Worm (Caenorhabditis elegans) whole organism, young adult: ENCODE results near the gene srr-10.
A peak's percentile ranks its signal among the peaks of the same experiment; 100 is the strongest.

Source experiments
- F10E7.11 ChIP-seq: sonication (generic microtip); optimal IDR thresholded peaks from 2 replicates; lab custom pipeline; 2017; ENCODE audit warnings: mild to moderate bottlenecking, missing genetic modification characterization, moderate library complexity, missing compliant biosample characterization
- F33H1.4 ChIP-seq: fragments of 200-800 bp; sonication (Bioruptor generic); IDR thresholded peaks from 2 replicates; pipeline ENCODE4 v1.3.6; 2022; ENCODE audit warnings: missing genetic modification reagents, missing genetic modification characterization, missing compliant biosample characterization
- F39B2.1 ChIP-seq: fragments of 200-800 bp; sonication (Bioruptor generic); IDR thresholded peaks from 2 replicates; pipeline ENCODE4 v1.3.6; 2022; ENCODE audit warnings: missing genetic modification reagents, missing genetic modification characterization, missing compliant biosample characterization
- F49E8.2 ChIP-seq: sonication (generic microtip); optimal IDR thresholded peaks from 3 replicates; lab custom pipeline; 2017; ENCODE audit warnings: missing genetic modification characterization, mild to moderate bottlenecking, missing compliant biosample characterization, antibody characterized with exemption, moderate library complexity; ENCODE audit not compliant: insufficient read depth
- F55B11.4 ChIP-seq: sonication (generic microtip); optimal IDR thresholded peaks from 2 replicates; lab custom pipeline; 2016; ENCODE audit warnings: missing compliant biosample characterization, missing genetic modification characterization, borderline replicate concordance; ENCODE audit not compliant: insufficient read depth
- F57A8.1 ChIP-seq: fragments of 200-800 bp; sonication (Bioruptor generic); optimal IDR thresholded peaks from 2 replicates; lab custom pipeline; 2018; ENCODE audit warnings: mild to moderate bottlenecking, missing genetic modification characterization, moderate library complexity, missing compliant biosample characterization
- K11D2.4 ChIP-seq: fragments of 200-800 bp; sonication (Bioruptor generic); IDR thresholded peaks from 2 replicates; pipeline ENCODE4 v1.3.6; 2022; ENCODE audit warnings: missing genetic modification reagents, missing genetic modification characterization, missing compliant biosample characterization
- T26A5.8 ChIP-seq: sonication (generic microtip); optimal IDR thresholded peaks from 2 replicates; lab custom pipeline; 2016; ENCODE audit warnings: missing genetic modification characterization, missing compliant biosample characterization
- Y56A3A.18 ChIP-seq: fragments of 200-800 bp; sonication (Bioruptor generic); IDR thresholded peaks from 2 replicates; pipeline ENCODE4 v1.3.6; 2022; ENCODE audit warnings: missing genetic modification reagents, missing genetic modification characterization, missing compliant biosample characterization
- Y67H2A.10 ChIP-seq: fragments of 200-800 bp; sonication (Bioruptor generic); conservative IDR thresholded peaks from 2 replicates; pipeline ENCODE4 v1.3.6; 2022; ENCODE audit warnings: missing genetic modification reagents, missing genetic modification characterization, missing compliant biosample characterization
- ama-1 ChIP-seq, 3 experiments: fragments of 150-350 bp in 1 of 3; sonication (generic microtip) in 2 of 3; optimal IDR thresholded peaks; 2 replicates each; lab custom pipeline; 2014 to 2018; ENCODE audit warnings: missing biosample characterization in 2 of 3, missing genetic modification characterization in 2 of 3, missing genetic modification reagents in 2 of 3
- attf-5 ChIP-seq: fragments of 200-800 bp; sonication (Bioruptor generic); optimal IDR thresholded peaks from 2 replicates; lab custom pipeline; 2018; ENCODE audit warnings: mild to moderate bottlenecking, missing genetic modification characterization, missing compliant biosample characterization
- attf-6 ChIP-seq: fragments of 200-800 bp; sonication (Bioruptor generic); IDR thresholded peaks from 2 replicates; pipeline ENCODE4 v1.3.6; 2022; ENCODE audit warnings: missing genetic modification reagents, missing genetic modification characterization, missing compliant biosample characterization
- cebp-2 ChIP-seq: fragments of 200-800 bp; sonication (Bioruptor generic); IDR thresholded peaks from 2 replicates; pipeline ENCODE4 v1.3.6; 2022; ENCODE audit warnings: missing genetic modification characterization, missing compliant biosample characterization
- ceh-27 ChIP-seq: fragments of 200-800 bp; sonication (Bioruptor generic); optimal IDR thresholded peaks from 2 replicates; lab custom pipeline; 2018; ENCODE audit warnings: mild to moderate bottlenecking, missing genetic modification characterization, moderate library complexity, missing compliant biosample characterization
- ceh-58 ChIP-seq: fragments of 200-800 bp; sonication (Bioruptor generic); IDR thresholded peaks from 2 replicates; pipeline ENCODE4 v1.3.6; 2022; ENCODE audit warnings: missing genetic modification characterization, missing compliant biosample characterization
- ceh-79 ChIP-seq: sonication (generic microtip); optimal IDR thresholded peaks from 2 replicates; lab custom pipeline; 2017; ENCODE audit warnings: mild to moderate bottlenecking, missing genetic modification characterization, missing compliant biosample characterization
- ceh-91 ChIP-seq: fragments of 200-800 bp; sonication (Bioruptor generic); IDR thresholded peaks from 2 replicates; pipeline ENCODE4 v1.3.6; 2022; ENCODE audit warnings: missing genetic modification reagents, missing genetic modification characterization, missing compliant biosample characterization
- egl-18 ChIP-seq: fragments of 200-800 bp; sonication (Bioruptor generic); IDR thresholded peaks from 2 replicates; pipeline ENCODE4 v1.3.6; 2022; ENCODE audit warnings: missing genetic modification reagents, missing genetic modification characterization, missing compliant biosample characterization
- egrh-3 ChIP-seq: fragments of 200-800 bp; sonication (Bioruptor generic); IDR thresholded peaks from 2 replicates; pipeline ENCODE4 v1.3.6; 2022; ENCODE audit warnings: missing genetic modification reagents, missing genetic modification characterization, missing compliant biosample characterization
- lag-1 ChIP-seq: fragments of 200-800 bp; sonication (Bioruptor generic); IDR thresholded peaks from 2 replicates; pipeline ENCODE4 v1.3.6; 2022; ENCODE audit warnings: missing genetic modification reagents, missing genetic modification characterization, missing compliant biosample characterization
- let-526 ChIP-seq: fragments of 200-800 bp; sonication (Bioruptor generic); IDR thresholded peaks from 2 replicates; pipeline ENCODE4 v1.3.6; 2022; ENCODE audit warnings: missing genetic modification reagents, missing genetic modification characterization, missing compliant biosample characterization
- lsl-1 ChIP-seq: fragments of 200-800 bp; sonication (Bioruptor generic); optimal IDR thresholded peaks from 2 replicates; lab custom pipeline; 2018; ENCODE audit warnings: mild to moderate bottlenecking, missing genetic modification characterization, moderate library complexity, missing compliant biosample characterization
- lsy-27 ChIP-seq: sonication (generic microtip); optimal IDR thresholded peaks from 2 replicates; lab custom pipeline; 2017; ENCODE audit warnings: missing genetic modification characterization, mild to moderate bottlenecking, missing compliant biosample characterization, antibody characterized with exemption, missing genotype, borderline replicate concordance; ENCODE audit not compliant: insufficient read depth
- madf-10 ChIP-seq: sonication (generic microtip); optimal IDR thresholded peaks from 2 replicates; lab custom pipeline; 2016; ENCODE audit warnings: mild to moderate bottlenecking, missing genetic modification characterization, missing compliant biosample characterization
- mes-4 ChIP-seq: sonication (generic microtip); optimal IDR thresholded peaks from 2 replicates; lab custom pipeline; 2016; ENCODE audit warnings: missing genotype, missing genetic modification characterization, missing compliant biosample characterization
- mxl-1 ChIP-seq: sonication (generic microtip); optimal IDR thresholded peaks from 2 replicates; lab custom pipeline; 2016; ENCODE audit warnings: missing genetic modification characterization, missing compliant biosample characterization
- nfya-1 ChIP-seq: sonication (generic microtip); optimal IDR thresholded peaks from 2 replicates; lab custom pipeline; 2017; ENCODE audit warnings: antibody characterized with exemption, missing compliant biosample characterization, missing genetic modification characterization, borderline replicate concordance; ENCODE audit not compliant: insufficient read depth
- nfya-2 ChIP-seq: fragments of 200-800 bp; sonication (Bioruptor generic); IDR thresholded peaks from 2 replicates; pipeline ENCODE4 v1.3.6; 2022; ENCODE audit warnings: missing genetic modification reagents, missing genetic modification characterization, missing compliant biosample characterization
- nfyb-1 ChIP-seq: fragments of 200-800 bp; sonication (Bioruptor generic); IDR thresholded peaks from 2 replicates; pipeline ENCODE4 v1.3.6; 2022; ENCODE audit warnings: missing genetic modification reagents, missing genetic modification characterization, missing compliant biosample characterization
- nhr-179 ChIP-seq: sonication (generic microtip); optimal IDR thresholded peaks from 2 replicates; lab custom pipeline; 2016; ENCODE audit warnings: mild to moderate bottlenecking, missing genetic modification characterization, missing compliant biosample characterization
- nhr-80 ChIP-seq: sonication (generic microtip); optimal IDR thresholded peaks from 2 replicates; lab custom pipeline; 2016; ENCODE audit warnings: missing genetic modification characterization, missing compliant biosample characterization
- pha-4 ChIP-seq: fragments of 150-350 bp; sonication (generic microtip); optimal IDR thresholded peaks from 2 replicates; lab custom pipeline; 2014; ENCODE audit warnings: missing biosample characterization, missing genetic modification reagents, missing genetic modification characterization
- rcor-1 ChIP-seq: fragments of 200-800 bp; sonication (Bioruptor generic); IDR thresholded peaks from 2 replicates; pipeline ENCODE4 v1.3.6; 2022; ENCODE audit warnings: missing genetic modification reagents, missing genetic modification characterization, missing compliant biosample characterization
- rpc-1 ChIP-seq, 2 experiments: fragments of 150-350 bp in 1 of 2; sonication (generic microtip) in 1 of 2; optimal IDR thresholded peaks; 2 replicates each; lab custom pipeline; 2014 to 2018; ENCODE audit warnings: missing biosample characterization in 1 of 2, missing genetic modification characterization in 1 of 2, missing genetic modification reagents in 1 of 2, missing genotype in 1 of 2
- sdz-38 ChIP-seq: sonication (generic microtip); optimal IDR thresholded peaks from 2 replicates; lab custom pipeline; 2016; ENCODE audit warnings: missing genotype, missing genetic modification characterization, missing compliant biosample characterization
- sea-2 ChIP-seq: fragments of 200-800 bp; sonication (Bioruptor generic); IDR thresholded peaks from 2 replicates; pipeline ENCODE4 v1.3.6; 2022; ENCODE audit warnings: missing genetic modification characterization, missing compliant biosample characterization
- snpc-1.1 ChIP-seq: sonication (generic microtip); optimal IDR thresholded peaks from 2 replicates; lab custom pipeline; 2017; ENCODE audit warnings: missing genetic modification characterization, mild to moderate bottlenecking, missing compliant biosample characterization, antibody characterized with exemption, moderate library complexity, missing genotype, missing genetic modification reagents; ENCODE audit not compliant: insufficient read depth
- snpc-1.3 ChIP-seq: sonication (generic microtip); optimal IDR thresholded peaks from 2 replicates; lab custom pipeline; 2017; ENCODE audit warnings: missing genetic modification characterization, mild to moderate bottlenecking, missing compliant biosample characterization, antibody characterized with exemption, moderate library complexity, missing genotype, missing genetic modification reagents; ENCODE audit not compliant: insufficient read depth
- snpc-4 ChIP-seq, 5 experiments: fragments of 150-350 bp in 1 of 5; sonication (generic microtip) in 4 of 5; optimal IDR thresholded peaks; 2 replicates each; lab custom pipeline; 2014 to 2018; ENCODE audit warnings: missing genetic modification characterization in 5 of 5, missing biosample characterization in 3 of 5, antibody characterized with exemption in 2 of 5, mild to moderate bottlenecking in 2 of 5, missing compliant biosample characterization in 2 of 5, missing genotype in 2 of 5, moderate library complexity in 2 of 5, missing genetic modification reagents in 1 of 5
- tlf-1 ChIP-seq: fragments of 200-800 bp; sonication (Bioruptor generic); optimal IDR thresholded peaks from 2 replicates; lab custom pipeline; 2018; ENCODE audit warnings: mild to moderate bottlenecking, missing genetic modification characterization, missing compliant biosample characterization
- unc-130 ChIP-seq: sonication (generic microtip); optimal IDR thresholded peaks from 2 replicates; lab custom pipeline; 2016; ENCODE audit warnings: missing genetic modification reagents, missing genetic modification characterization, missing compliant biosample characterization
- unc-62 ChIP-seq: fragments of 150-350 bp; optimal IDR thresholded peaks from 2 replicates; lab custom pipeline; 2014; ENCODE audit warnings: missing biosample characterization, missing genetic modification reagents, missing genetic modification characterization
- zfh-2 ChIP-seq: fragments of 200-800 bp; sonication (Bioruptor generic); conservative IDR thresholded peaks from 2 replicates; pipeline ENCODE4 v1.3.6; 2022; ENCODE audit warnings: missing genetic modification reagents, missing genetic modification characterization, missing compliant biosample characterization
- zim-3 ChIP-seq: sonication (generic microtip); optimal IDR thresholded peaks from 2 replicates; lab custom pipeline; 2017; ENCODE audit warnings: mild to moderate bottlenecking, missing genetic modification characterization, moderate library complexity, missing compliant biosample characterization
- ztf-25 ChIP-seq: fragments of 200-800 bp; sonication (Bioruptor generic); IDR thresholded peaks from 2 replicates; pipeline ENCODE4 v1.3.6; 2022; ENCODE audit warnings: missing genetic modification reagents, missing genetic modification characterization, missing compliant biosample characterization

srr-10 gene

ce11 chrV:7776029-7776628, 40.7 kb downstream of the srr-10 start, which contains the start of the genes rpl-39 and rps-30 (continued):
- TF ChIP-seq K11D2.4 (GFP tag; lab: Robert Waterston, UW) (peak; percentile 72), unc-62 (GFP tag; lab: Kevin White, UChicago) (peak; percentile 22), nfya-2 (no peak), F39B2.1 (GFP tag; lab: Robert Waterston, UW) (no peak), lag-1 (GFP tag; lab: Robert Waterston, UW) (no peak), snpc-1.3 (tag; lab: Kevin White, UChicago) (peak; percentile 56), egrh-3 (GFP tag; lab: Robert Waterston, UW) (peak; percentile 34; the same call in 1 of the 2 replicates), nfya-1 (tag; lab: Kevin White, UChicago) (no peak), attf-5 (GFP tag; lab: Kevin White, UChicago) (peak; percentile 77), pha-4 (tag; lab: Kevin White, UChicago) (peak; percentile 29), ztf-25 (GFP tag; lab: Robert Waterston, UW) (no peak), F10E7.11 (tag; lab: Kevin White, UChicago) (no peak), Y56A3A.18 (GFP tag; lab: Robert Waterston, UW) (no peak), mes-4 (tag; lab: Kevin White, UChicago) (no peak), F55B11.4 (tag; lab: Kevin White, UChicago) (no peak), attf-6 (GFP tag; lab: Robert Waterston, UW) (no peak), sea-2 (GFP tag; lab: Robert Waterston, UW) (no peak), let-526 (GFP tag; lab: Robert Waterston, UW) (no peak), F57A8.1 (GFP tag; lab: Kevin White, UChicago) (no peak), Y67H2A.10 (GFP tag; lab: Robert Waterston, UW) (peak; percentile 53; the same call in 1 of the 2 replicates), snpc-4 (GFP tag; optimal IDR thresholded peaks at IDR 0.05; lab: Kevin White, UChicago) (peak; percentile 28), snpc-4 (tag; optimal IDR thresholded peaks at IDR 0.05; lab: Kevin White, UChicago) (peak in 3 of 4 experiments; percentile 47 to 73 (median 53)), ceh-91 (GFP tag; lab: Robert Waterston, UW) (peak; percentile 78), F49E8.2 (tag; lab: Kevin White, UChicago) (peak; percentile 40), rpc-1 (optimal IDR thresholded peaks at IDR 0.05; lab: Kevin White, UChicago) (no peak), rpc-1 (tag; optimal IDR thresholded peaks at IDR 0.05; lab: Kevin White, UChicago) (no peak), mxl-1 (no peak), nhr-179 (tag; lab: Kevin White, UChicago) (no peak), lsy-27 (tag; lab: Kevin White, UChicago) (no peak), F33H1.4 (GFP tag; lab: Robert Waterston, UW) (peak; percentile 96), unc-130 (GFP tag; lab: Kevin White, UChicago) (no peak), egl-18 (GFP tag; lab: Robert Waterston, UW) (no peak), zfh-2 (GFP tag; lab: Robert Waterston, UW) (peak; percentile 51; the same call in 1 of the 2 replicates), ama-1 (optimal IDR thresholded peaks at IDR 0.05; lab: Kevin White, UChicago) (no peak), ama-1 (GFP tag; optimal IDR thresholded peaks at IDR 0.05; lab: Kevin White, UChicago) (no peak), sdz-38 (tag; lab: Kevin White, UChicago) (no peak), rcor-1 (GFP tag; lab: Robert Waterston, UW) (peak; percentile 72), ceh-58 (no peak), cebp-2 (no peak), madf-10 (tag; lab: Kevin White, UChicago) (peak; percentile 43), ceh-27 (GFP tag; lab: Kevin White, UChicago) (peak; percentile 59), snpc-1.1 (tag; lab: Kevin White, UChicago) (peak; percentile 29), T26A5.8 (tag; lab: Kevin White, UChicago) (no peak), zim-3 (tag; lab: Kevin White, UChicago) (no peak), ceh-79 (tag; lab: Kevin White, UChicago) (no peak), lsl-1 (GFP tag; lab: Kevin White, UChicago) (peak; percentile 33), tlf-1 (GFP tag; lab: Kevin White, UChicago) (peak; percentile 56), nfyb-1 (GFP tag; lab: Robert Waterston, UW) (no peak), nhr-80 (tag; lab: Kevin White, UChicago) (peak; percentile 62)
